Fruit fly (Drosophila melanogaster): ENCODE results near the gene Lkr.

dm6 chr3L:5548524-5549084 lies 19.5 kb upstream of the Lkr start:
- TF ChIP-seq CTCF (optimal IDR thresholded peaks at IDR 0.05) (no peak), CG8478 (optimal IDR thresholded peaks at IDR 0.05) (no peak)

Measured in S2 (cell line).